Fruit fly (Drosophila melanogaster): ENCODE data around the gene CG34428.
A peak's percentile ranks its signal among the peaks of the same experiment; 100 is the strongest.

The CG34428 gene

dm6 chr3L:13015823-13016465 is 45.6 kb upstream of the CG34428 start, which contains the start of gene CG11267 (continued):
- peak; percentile 95 for TF ChIP-seq Oaz (GFP tag; IDR thresholded peaks at IDR 0.05)
- TF ChIP-seq CG32772 (GFP tag; IDR thresholded peaks at IDR 0.05) = peak; percentile 90
- peak; percentile 76 for TF ChIP-seq slou (GFP tag; optimal IDR thresholded peaks at IDR 0.05)
- peak; percentile 80; the same call in 1 of the 2 replicates for TF ChIP-seq MBD-R2 (GFP tag; IDR thresholded peaks at IDR 0.05)
- peak; percentile 79 for TF ChIP-seq rib (GFP tag; IDR thresholded peaks at IDR 0.05)
- TF ChIP-seq jigr1 (GFP tag; IDR thresholded peaks at IDR 0.05) = peak; percentile 5; the same call in 1 of the 3 replicates
- TF ChIP-seq CG7556 (GFP tag; optimal IDR thresholded peaks at IDR 0.05) = peak; percentile 76
- TF ChIP-seq pan (optimal IDR thresholded peaks at IDR 0.05) = no peak
- peak in 1 of 2 experiments; percentile 93 for TF ChIP-seq pan (GFP tag; optimal IDR thresholded peaks at IDR 0.05 in 1 of 2, IDR thresholded peaks at IDR 0.05 in 1 of 2)
- TF ChIP-seq Stat92E (GFP tag; optimal IDR thresholded peaks at IDR 0.05) = no peak
- peak; percentile 27 for TF ChIP-seq disco-r (GFP tag; optimal IDR thresholded peaks at IDR 0.05)
- TF ChIP-seq lilli (GFP tag; optimal IDR thresholded peaks at IDR 0.05) = peak; percentile 85
- TF ChIP-seq CG9609 (GFP tag; optimal IDR thresholded peaks at IDR 0.05) = peak; percentile 77
- TF ChIP-seq fd102C (GFP tag; optimal IDR thresholded peaks at IDR 0.05) = no peak
- peak; percentile 15 for TF ChIP-seq Lhr (GFP tag; optimal IDR thresholded peaks at IDR 0.05)
- TF ChIP-seq CG16863 (GFP tag; optimal IDR thresholded peaks at IDR 0.05) = peak; percentile 33
- peak; percentile 71; the same call in 2 of the 3 replicates for TF ChIP-seq CG14050 (GFP tag; IDR thresholded peaks at IDR 0.05)
- peak; percentile 42 for TF ChIP-seq CG3995 (GFP tag; optimal IDR thresholded peaks at IDR 0.05)
- peak; percentile 91 for TF ChIP-seq CG13296 (GFP tag; optimal IDR thresholded peaks at IDR 0.05)
- peak; percentile 93 for TF ChIP-seq CG34422 (GFP tag; IDR thresholded peaks at IDR 0.05)
- TF ChIP-seq CG12104 (GFP tag; optimal IDR thresholded peaks at IDR 0.05) = peak; percentile 85
- TF ChIP-seq gsb-n (tag; optimal IDR thresholded peaks at IDR 0.05) = peak; percentile 58
- TF ChIP-seq CG33557 (GFP tag; optimal IDR thresholded peaks at IDR 0.05) = peak; percentile 45
- TF ChIP-seq Atf-2 (GFP tag; optimal IDR thresholded peaks at IDR 0.05) = peak; percentile 72
- TF ChIP-seq cato (GFP tag; optimal IDR thresholded peaks at IDR 0.05; ENCODE audit: borderline replicate concordance) = peak; percentile 66
- no peak for TF ChIP-seq hth (optimal IDR thresholded peaks at IDR 0.05)
- peak; percentile 95 for TF ChIP-seq CG32532 (GFP tag; IDR thresholded peaks at IDR 0.05)
- peak; percentile 48 for TF ChIP-seq CG2875 (GFP tag; optimal IDR thresholded peaks at IDR 0.05)
- peak; percentile 51 for TF ChIP-seq Mes4 (GFP tag; optimal IDR thresholded peaks at IDR 0.05)
- peak in 1 of 2 experiments; percentile 48 for TF ChIP-seq Eip74EF (GFP tag; optimal IDR thresholded peaks at IDR 0.05)
- peak; percentile 50 for TF ChIP-seq Dref (GFP tag; IDR thresholded peaks at IDR 0.05)
- TF ChIP-seq az2 (GFP tag; optimal IDR thresholded peaks at IDR 0.05) = peak; percentile 67
- peak; percentile 54 for TF ChIP-seq oc (tag; optimal IDR thresholded peaks at IDR 0.05)
- peak; percentile 80 for TF ChIP-seq CG8388 (GFP tag; optimal IDR thresholded peaks at IDR 0.05)
- TF ChIP-seq CG7357 (GFP tag; IDR thresholded peaks at IDR 0.05) = peak; percentile 60
- TF ChIP-seq sug (tag; optimal IDR thresholded peaks at IDR 0.05) = peak; percentile 91
- peak; percentile 77 for TF ChIP-seq odd (GFP tag; optimal IDR thresholded peaks at IDR 0.05)
- peak; percentile 91 for TF ChIP-seq caup (GFP tag; optimal IDR thresholded peaks at IDR 0.05; ENCODE audit: severe bottlenecking)
- TF ChIP-seq sens-2 (GFP tag; IDR thresholded peaks at IDR 0.05) = peak; percentile 91
- TF ChIP-seq CG2712 (tag; optimal IDR thresholded peaks at IDR 0.05) = peak; percentile 83
- peak; percentile 17 for TF ChIP-seq sima (GFP tag; optimal IDR thresholded peaks at IDR 0.05)
- no peak for TF ChIP-seq CG8290 (GFP tag; optimal IDR thresholded peaks at IDR 0.05)
- TF ChIP-seq CG8290 (tag; optimal IDR thresholded peaks at IDR 0.05) = peak; percentile 5 to 94
- TF ChIP-seq CoRest (tag; optimal IDR thresholded peaks at IDR 0.05) = peak; percentile 84
- peak; percentile 75 for TF ChIP-seq CG10209 (GFP tag; optimal IDR thresholded peaks at IDR 0.05)
- TF ChIP-seq lmd (GFP tag; IDR thresholded peaks at IDR 0.05) = peak; percentile 85
- no peak; the same call in 1 of the 2 replicates for TF ChIP-seq chm (GFP tag; IDR thresholded peaks at IDR 0.05)
- peak; percentile 52 for TF ChIP-seq Nf-YB (GFP tag; optimal IDR thresholded peaks at IDR 0.05)
- TF ChIP-seq Gug (GFP tag; IDR thresholded peaks at IDR 0.05) = peak; percentile 71; the same call in 3 of the 4 replicates
- peak; percentile 64 for TF ChIP-seq CG4854 (GFP tag; optimal IDR thresholded peaks at IDR 0.05)

Data from whole organism, embryonic.